Fruit fly (Drosophila melanogaster) whole organism, pupa: ENCODE results near the gene flip.

Experiments used
- CG10348 ChIP-seq: fragments of 200-800 bp; sonication (Bioruptor generic); IDR thresholded peaks from 2 replicates; pipeline ENCODE4 v1.3.6; 2022; ENCODE audit warnings: missing biosample characterization, missing genetic modification characterization
- CG12605 ChIP-seq: fragments of 200-800 bp; sonication (Bioruptor generic); IDR thresholded peaks from 2 replicates; pipeline ENCODE4 v1.3.6; 2022; ENCODE audit warnings: missing biosample characterization, missing genetic modification characterization
- CG13204 ChIP-seq: fragments of 200-800 bp; sonication (Bioruptor generic); optimal IDR thresholded peaks from 2 replicates; lab custom pipeline; 2018; ENCODE audit warnings: missing biosample characterization, mild to moderate bottlenecking, missing genetic modification characterization, moderate library complexity
- CG14655 ChIP-seq: fragments of 200-800 bp; sonication (Bioruptor generic); optimal IDR thresholded peaks from 3 replicates; lab custom pipeline; 2017; ENCODE audit warnings: mild to moderate bottlenecking, missing biosample characterization, missing genetic modification reagents, missing genetic modification characterization
- CG15710 ChIP-seq: fragments of 200-800 bp; sonication (Bioruptor generic); optimal IDR thresholded peaks from 2 replicates; lab custom pipeline; 2018; ENCODE audit warnings: missing biosample characterization, mild to moderate bottlenecking, missing genetic modification characterization, moderate library complexity
- CG17806 ChIP-seq: fragments of 200-800 bp; sonication (Bioruptor generic); optimal IDR thresholded peaks from 2 replicates; lab custom pipeline; 2018; ENCODE audit warnings: missing biosample characterization, mild to moderate bottlenecking, missing genetic modification characterization, moderate library complexity
- CG32121 ChIP-seq: fragments of 200-800 bp; sonication (Bioruptor generic); IDR thresholded peaks from 2 replicates; pipeline ENCODE4 v1.3.6; 2022; ENCODE audit warnings: missing biosample characterization, missing genetic modification characterization
- CG34367 ChIP-seq: fragments of 200-800 bp; sonication (Bioruptor generic); optimal IDR thresholded peaks from 2 replicates; lab custom pipeline; 2018; ENCODE audit warnings: missing biosample characterization, mild to moderate bottlenecking, missing genetic modification characterization
- CG4496 ChIP-seq: fragments of 200-800 bp; sonication (Bioruptor generic); IDR thresholded peaks from 3 replicates; pipeline ENCODE4 v1.3.6; 2022; ENCODE audit warnings: missing biosample characterization, missing genetic modification characterization
- CG8159 ChIP-seq: fragments of 200-800 bp; sonication (Bioruptor generic); optimal IDR thresholded peaks from 3 replicates; lab custom pipeline; 2018; ENCODE audit warnings: missing biosample characterization, mild to moderate bottlenecking, missing genetic modification characterization, moderate library complexity
- CG8301 ChIP-seq: fragments of 200-800 bp; sonication (Bioruptor generic); optimal IDR thresholded peaks from 2 replicates; lab custom pipeline; 2018; ENCODE audit warnings: missing biosample characterization, mild to moderate bottlenecking, missing genetic modification characterization
- CG9948 ChIP-seq: fragments of 200-800 bp; sonication (Bioruptor generic); optimal IDR thresholded peaks from 2 replicates; lab custom pipeline; 2018; ENCODE audit warnings: missing biosample characterization, mild to moderate bottlenecking, missing genetic modification characterization, moderate library complexity
- D1 ChIP-seq: fragments of 200-800 bp; sonication (Bioruptor generic); optimal IDR thresholded peaks from 2 replicates; lab custom pipeline; 2018; ENCODE audit warnings: missing biosample characterization, mild to moderate bottlenecking, missing genetic modification characterization, moderate library complexity
- EcR ChIP-seq: fragments of 200-800 bp; sonication (Bioruptor generic); optimal IDR thresholded peaks from 3 replicates; lab custom pipeline; 2019; ENCODE audit warnings: missing biosample characterization, missing genetic modification characterization, mild to moderate bottlenecking, moderate library complexity, missing genetic modification reagents
- Ets98B ChIP-seq: fragments of 200-800 bp; sonication (Bioruptor generic); IDR thresholded peaks from 2 replicates; pipeline ENCODE4 v1.3.6; 2022; ENCODE audit warnings: missing biosample characterization, missing genetic modification characterization
- Pif1A ChIP-seq: fragments of 200-800 bp; sonication (Bioruptor generic); optimal IDR thresholded peaks from 3 replicates; lab custom pipeline; 2016; ENCODE audit warnings: missing biosample characterization, missing genetic modification characterization
- Pif1B ChIP-seq: fragments of 200-800 bp; sonication (Bioruptor generic); optimal IDR thresholded peaks from 3 replicates; lab custom pipeline; 2016; ENCODE audit warnings: missing biosample characterization, missing genetic modification characterization
- Snoo ChIP-seq: fragments of 200-800 bp; sonication (Bioruptor generic); optimal IDR thresholded peaks from 3 replicates; lab custom pipeline; 2017; ENCODE audit warnings: missing biosample characterization, mild to moderate bottlenecking, missing genetic modification characterization, inconsistent platforms
- fd96Ca ChIP-seq: fragments of 200-800 bp; sonication (Bioruptor generic); IDR thresholded peaks from 3 replicates; pipeline ENCODE4 v1.3.6; 2022; ENCODE audit warnings: missing biosample characterization, missing genetic modification characterization
- gl ChIP-seq: fragments of 200-800 bp; sonication (Bioruptor generic); optimal IDR thresholded peaks from 2 replicates; lab custom pipeline; 2018; ENCODE audit warnings: missing biosample characterization, mild to moderate bottlenecking, missing genetic modification characterization
- rn ChIP-seq: fragments of 200-800 bp; sonication (Bioruptor generic); IDR thresholded peaks from 2 replicates; pipeline ENCODE4 v1.3.6; 2022; ENCODE audit warnings: missing biosample characterization, missing genetic modification characterization

Gene flip

DNA sequence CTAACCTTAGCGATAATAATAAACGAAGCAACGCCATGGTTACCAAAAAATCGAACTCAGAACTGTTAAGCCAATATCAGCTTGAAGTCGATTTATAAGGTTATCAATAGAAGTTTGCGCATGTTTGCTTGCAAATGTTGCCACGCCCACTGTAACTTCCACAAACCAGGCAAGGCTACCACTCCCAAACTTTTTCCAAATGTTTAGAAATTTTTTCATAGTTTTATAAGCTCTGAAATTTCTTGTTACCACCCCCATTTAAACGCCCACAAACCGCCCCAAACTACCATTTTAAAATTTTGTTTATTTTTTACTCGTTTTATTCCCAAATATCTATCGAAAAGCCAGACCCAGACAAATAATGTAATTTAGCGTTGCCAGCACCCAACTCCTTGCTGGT lies at the start of gene flip:
Gene flip, minus strand, starts transcription at position 101 of the 400 bp plus-strand sequence.
- TF ChIP-seq D1 (tag; lab: Kevin White, UChicago) (no peak), Ets98B (GFP tag; lab: Robert Waterston, UW) (no peak), CG9948 (tag; lab: Kevin White, UChicago) (no peak), Pif1B (GFP tag; lab: Kevin White, UChicago) (no peak), CG17806 (no peak), CG8159 (tag; lab: Kevin White, UChicago) (no peak), CG32121 (no peak), CG8301 (tag; lab: Kevin White, UChicago) (no peak), CG10348 (no peak), CG14655 (GFP tag; lab: Kevin White, UChicago) (no peak), Snoo (tag; lab: Kevin White, UChicago) (no peak), gl (no peak), CG4496 (GFP tag; lab: Robert Waterston, UW) (no peak), CG12605 (GFP tag; lab: Robert Waterston, UW) (no peak)

DNA sequence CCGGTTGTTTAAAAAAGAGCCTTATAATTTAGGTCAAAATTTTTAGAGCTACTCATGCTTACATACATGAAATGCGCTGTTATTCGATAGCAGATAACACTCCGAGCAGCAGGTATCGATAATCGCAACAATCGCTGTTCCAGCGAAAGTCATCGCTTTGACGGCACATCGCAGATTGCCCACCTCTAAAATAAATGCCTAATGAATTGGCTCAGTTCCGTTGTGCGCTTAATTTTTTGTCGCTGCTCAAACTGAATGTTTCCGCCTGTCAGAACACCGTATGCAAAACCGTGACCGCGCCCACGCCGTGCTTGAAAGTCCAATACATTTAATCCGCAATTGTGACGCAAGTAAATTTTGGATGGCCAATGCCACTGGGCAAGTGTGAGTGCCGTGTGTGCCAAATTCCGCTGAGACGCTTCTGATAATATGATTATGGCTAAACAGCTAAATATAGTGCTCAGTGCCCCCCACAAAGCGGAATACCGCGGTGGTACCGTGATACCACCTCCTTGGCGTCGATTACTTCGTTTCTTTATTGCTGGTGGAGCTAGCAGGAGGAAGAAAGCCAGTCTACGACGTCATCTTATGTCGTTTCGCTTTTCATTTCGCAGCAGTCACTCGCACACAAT lies 41.9 kb upstream of the flip start, which contains the start of gene CG9795:
Gene CG9795, plus strand, starts transcription at position 177 of the 632 bp plus-strand sequence.
- TF ChIP-seq Pif1A (GFP tag; lab: Kevin White, UChicago) (no peak), CG14655 (GFP tag; lab: Kevin White, UChicago) (no peak), CG12605 (GFP tag; lab: Robert Waterston, UW) (no peak), CG9948 (tag; lab: Kevin White, UChicago) (no peak), CG10348 (no peak), CG8159 (tag; lab: Kevin White, UChicago) (no peak), fd96Ca (GFP tag; lab: Robert Waterston, UW) (no peak), Pif1B (GFP tag; lab: Kevin White, UChicago) (no peak), CG34367 (tag; lab: Kevin White, UChicago) (no peak), rn (GFP tag; lab: Robert Waterston, UW) (no peak), CG8301 (tag; lab: Kevin White, UChicago) (no peak), CG4496 (GFP tag; lab: Robert Waterston, UW) (peak; percentile 51; the same call in 2 of the 3 replicates), D1 (tag; lab: Kevin White, UChicago) (no peak), CG13204 (GFP tag; lab: Kevin White, UChicago) (no peak), CG32121 (peak; percentile 27; the same call in 1 of the 2 replicates), EcR (GFP tag; lab: Kevin White, UChicago) (peak; percentile 27), Snoo (tag; lab: Kevin White, UChicago) (peak; percentile 16), CG17806 (peak; percentile 3), Ets98B (GFP tag; lab: Robert Waterston, UW) (peak; percentile 52; the same call in 1 of the 2 replicates)

DNA sequence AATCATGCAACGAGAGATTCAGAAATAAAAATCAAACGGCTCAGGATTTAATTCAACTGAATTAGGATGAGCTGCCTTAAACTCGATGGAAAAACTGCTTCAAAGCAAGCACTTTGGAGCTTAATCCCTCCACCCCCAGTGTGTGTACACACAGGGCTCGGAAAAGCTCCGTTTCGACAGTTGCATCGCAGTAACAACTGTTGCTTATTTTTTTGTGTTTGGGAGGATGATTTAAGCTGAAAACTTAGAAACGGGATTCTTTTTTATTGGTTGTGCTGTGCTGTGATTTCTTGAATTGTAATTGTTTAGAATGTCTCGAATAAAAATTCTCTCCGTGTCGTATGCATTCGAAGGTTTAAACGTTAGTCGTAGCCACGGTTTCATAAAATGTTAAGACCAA lies 41.3 kb upstream of the flip start, which contains the start of gene Syt14:
Gene Syt14, minus strand, starts transcription at position 71 of the 400 bp plus-strand sequence.
- TF ChIP-seq Ets98B (GFP tag; lab: Robert Waterston, UW) (no peak), CG12605 (GFP tag; lab: Robert Waterston, UW) (peak; percentile 30; the same call in 1 of the 2 replicates)

DNA sequence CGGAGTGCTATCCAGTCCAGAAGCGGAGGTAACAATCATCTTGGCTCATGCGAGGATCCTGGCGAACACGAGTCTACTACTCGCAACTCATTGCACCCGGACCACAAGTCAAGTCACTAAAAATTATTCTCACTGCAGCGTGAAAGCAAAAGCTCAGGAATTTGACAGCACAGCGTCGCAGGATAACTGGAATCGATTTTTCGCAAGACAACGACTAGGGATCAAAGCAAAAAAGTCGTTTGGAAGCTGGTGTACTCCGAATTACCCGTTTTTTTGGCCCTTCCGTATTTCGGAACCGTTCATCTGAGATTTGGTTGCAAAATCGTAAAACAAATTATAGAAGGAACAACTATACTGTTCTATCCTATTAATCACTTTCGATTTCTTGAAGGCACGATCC lies 40.9 kb upstream of the flip start:
- TF ChIP-seq CG8301 (tag; lab: Kevin White, UChicago) (no peak), Snoo (tag; lab: Kevin White, UChicago) (no peak), fd96Ca (GFP tag; lab: Robert Waterston, UW) (no peak), CG15710 (tag; lab: Kevin White, UChicago) (no peak), CG9948 (tag; lab: Kevin White, UChicago) (no peak), CG4496 (GFP tag; lab: Robert Waterston, UW) (no peak), CG8159 (tag; lab: Kevin White, UChicago) (no peak), Pif1A (GFP tag; lab: Kevin White, UChicago) (no peak), CG13204 (GFP tag; lab: Kevin White, UChicago) (no peak), gl (no peak), CG17806 (no peak), D1 (tag; lab: Kevin White, UChicago) (no peak), CG32121 (no peak), CG34367 (tag; lab: Kevin White, UChicago) (no peak), Pif1B (GFP tag; lab: Kevin White, UChicago) (no peak), CG14655 (GFP tag; lab: Kevin White, UChicago) (no peak)

DNA sequence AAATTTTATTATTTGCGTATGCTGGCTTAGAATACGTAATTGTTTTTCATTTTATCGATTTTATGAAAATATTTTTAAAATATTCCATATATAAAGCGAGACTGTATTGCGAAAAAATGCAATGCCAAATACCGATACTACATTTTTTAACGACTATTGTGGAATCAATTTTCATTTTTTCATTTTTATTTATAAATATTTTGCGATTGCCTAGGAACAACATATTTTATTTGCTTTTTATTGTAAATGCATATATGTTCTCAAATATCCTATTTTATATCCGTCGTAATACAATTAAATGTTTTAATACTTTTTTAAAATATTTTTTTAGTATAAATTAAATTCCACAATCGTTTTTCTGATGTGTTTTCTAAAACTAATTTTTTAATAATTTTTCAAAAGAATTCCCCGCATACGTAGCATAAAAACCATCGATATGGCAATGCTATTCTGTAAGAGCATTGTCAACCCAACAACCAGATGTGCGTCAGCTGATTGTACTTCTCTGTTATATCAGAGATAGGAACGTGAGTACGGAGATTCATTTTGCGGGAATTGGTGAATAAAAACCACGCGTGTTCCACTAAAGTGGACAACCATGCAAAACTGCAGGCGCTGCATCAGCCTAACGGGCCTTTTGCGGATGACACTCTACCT lies 33.5 kb upstream of the flip start, which contains the start of gene Suv3:
Gene Suv3, plus strand, starts transcription at position 489 of the 657 bp plus-strand sequence.
- TF ChIP-seq CG8159 (tag; lab: Kevin White, UChicago) (peak; percentile 49), CG15710 (tag; lab: Kevin White, UChicago) (peak; percentile 41), CG17806 (peak; percentile 19), CG4496 (GFP tag; lab: Robert Waterston, UW) (no peak), D1 (tag; lab: Kevin White, UChicago) (peak; percentile 29), CG13204 (GFP tag; lab: Kevin White, UChicago) (no peak), CG9948 (tag; lab: Kevin White, UChicago) (peak; percentile 46), CG8301 (tag; lab: Kevin White, UChicago) (no peak), CG12605 (GFP tag; lab: Robert Waterston, UW) (0 out of 2 replicates have a peak, but pooled peaks have one; percentile 20)
